Worm (Caenorhabditis elegans) whole organism, early embryonic: ENCODE measurements around the gene F59B2.3.

ENCODE experiments used
- B0310.2 ChIP-seq: sonication (generic microtip); optimal IDR thresholded peaks from 2 replicates; lab custom pipeline; 2016; ENCODE audit warnings: mild to moderate bottlenecking, missing genetic modification characterization, missing compliant biosample characterization
- ama-1 ChIP-seq: fragments of 150-350 bp; optimal IDR thresholded peaks from 2 replicates; lab custom pipeline; 2014
- ceh-36 ChIP-seq: sonication (generic microtip); optimal IDR thresholded peaks from 2 replicates; lab custom pipeline; 2016; ENCODE audit warnings: missing genetic modification characterization, inconsistent platforms, missing compliant biosample characterization
- flt-1 ChIP-seq: fragments of 200-800 bp; sonication (Bioruptor generic); IDR thresholded peaks from 2 replicates; pipeline ENCODE4 v1.3.6; 2022; ENCODE audit warnings: missing genetic modification characterization, missing compliant biosample characterization
- hmbx-1 ChIP-seq: sonication (generic microtip); optimal IDR thresholded peaks from 2 replicates; lab custom pipeline; 2016; ENCODE audit warnings: mild to moderate bottlenecking, missing genetic modification characterization, missing compliant biosample characterization
- hmg-4 ChIP-seq: fragments of 200-800 bp; sonication (Bioruptor generic); optimal IDR thresholded peaks from 2 replicates; lab custom pipeline; 2018; ENCODE audit warnings: mild to moderate bottlenecking, missing genetic modification characterization, missing compliant biosample characterization
- tbx-11 ChIP-seq: fragments of 200-800 bp; sonication (Bioruptor generic); IDR thresholded peaks from 2 replicates; pipeline ENCODE4 v1.3.6; 2022; ENCODE audit warnings: missing genetic modification characterization, missing compliant biosample characterization
- tbx-37 ChIP-seq: fragments of 200-800 bp; sonication (Bioruptor generic); conservative IDR thresholded peaks from 2 replicates; pipeline ENCODE4 v1.3.6; 2022; ENCODE audit warnings: missing genetic modification reagents, missing genetic modification characterization, missing compliant biosample characterization
- tra-4 ChIP-seq: sonication (generic microtip); optimal IDR thresholded peaks from 2 replicates; lab custom pipeline; 2017; ENCODE audit warnings: missing genetic modification characterization, missing compliant biosample characterization

DNA sequence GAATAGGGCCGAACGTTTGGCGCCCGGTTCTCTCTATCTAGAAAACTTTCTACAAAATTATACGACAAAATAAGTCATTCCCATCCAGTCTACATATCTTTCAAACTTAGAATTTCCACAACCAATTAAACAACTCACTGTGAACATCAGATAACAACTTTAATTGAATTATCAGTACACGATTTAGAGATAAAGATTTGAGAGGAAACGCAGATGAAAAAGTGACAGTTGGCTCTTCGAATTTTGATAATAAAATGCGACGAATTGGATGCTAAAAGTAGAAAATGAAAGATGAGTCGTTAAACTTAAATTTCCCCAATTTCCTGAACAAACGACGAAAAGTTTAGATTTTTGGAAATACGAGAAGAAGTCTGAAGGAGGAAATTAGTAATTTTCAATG, 35.5 kb upstream of the F59B2.3 start:
- TF ChIP-seq tbx-37 (no peak), tbx-11 (GFP tag; lab: Robert Waterston, UW) (no peak), ama-1 (lab: Kevin White, UChicago) (no peak), ceh-36 (tag; lab: Kevin White, UChicago) (no peak), tra-4 (tag; lab: Kevin White, UChicago) (no peak), B0310.2 (tag; lab: Kevin White, UChicago) (no peak), flt-1 (no peak), hmg-4 (no peak), hmbx-1 (tag; lab: Kevin White, UChicago) (no peak)
